Worm (Caenorhabditis elegans) whole organism, L1 larva: Measurements from ENCODE around the gene H39E23.3.

Source experiments
- C04F5.9 ChIP-seq: sonication (generic microtip); optimal IDR thresholded peaks from 2 replicates; lab custom pipeline; 2016; ENCODE audit warnings: missing genetic modification characterization, missing compliant biosample characterization
- C16A3.4 ChIP-seq: fragments of 150-350 bp; optimal IDR thresholded peaks from 2 replicates; lab custom pipeline; 2014; ENCODE audit warnings: missing biosample characterization, missing genetic modification characterization
- C34B4.2 ChIP-seq: sonication (generic microtip); optimal IDR thresholded peaks from 2 replicates; lab custom pipeline; 2017; ENCODE audit warnings: mild to moderate bottlenecking, missing genetic modification characterization, missing compliant biosample characterization
- F16B12.6 ChIP-seq: fragments of 150-350 bp; optimal IDR thresholded peaks from 2 replicates; lab custom pipeline; 2014; ENCODE audit warnings: missing biosample characterization, missing genetic modification characterization
- aly-2 ChIP-seq: fragments of 150-350 bp; optimal IDR thresholded peaks from 2 replicates; lab custom pipeline; 2014; ENCODE audit warnings: missing biosample characterization, missing genetic modification characterization
- ceh-8 ChIP-seq: fragments of 200-800 bp; sonication (Bioruptor generic); optimal IDR thresholded peaks from 2 replicates; lab custom pipeline; 2018; ENCODE audit warnings: mild to moderate bottlenecking, missing genetic modification characterization, moderate library complexity, missing compliant biosample characterization
- ceh-82 ChIP-seq, 3 experiments: fragments of 150-350 bp in 1 of 3; sonication (generic microtip) in 2 of 3; optimal IDR thresholded peaks; 2 replicates each; lab custom pipeline; 2014 to 2017; ENCODE audit warnings: missing biosample characterization in 3 of 3, missing genetic modification characterization in 3 of 3
- ceh-90 ChIP-seq: sonication (generic microtip); optimal IDR thresholded peaks from 2 replicates; lab custom pipeline; 2016; ENCODE audit warnings: missing genetic modification characterization, missing compliant biosample characterization
- ces-1 ChIP-seq: fragments of 150-350 bp; optimal IDR thresholded peaks from 2 replicates; lab custom pipeline; 2014; ENCODE audit warnings: missing biosample characterization, missing genetic modification reagents, missing genetic modification characterization
- dsc-1 ChIP-seq: sonication (generic microtip); optimal IDR thresholded peaks from 2 replicates; lab custom pipeline; 2016; ENCODE audit warnings: mild to moderate bottlenecking, missing genetic modification characterization, missing compliant biosample characterization
- elt-2 ChIP-seq: sonication (generic microtip); optimal IDR thresholded peaks from 2 replicates; lab custom pipeline; 2016; ENCODE audit warnings: missing genetic modification characterization, mild to moderate bottlenecking, inconsistent platforms, missing compliant biosample characterization, missing genetic modification reagents
- elt-3 ChIP-seq, 6 experiments: fragments of 150-350 bp in 1 of 6; sonication (generic microtip); optimal IDR thresholded peaks; 2 replicates each; lab custom pipeline; 2017 to 2018; ENCODE audit warnings: missing biosample characterization in 6 of 6, missing genetic modification characterization in 6 of 6, inconsistent platforms in 1 of 6
- ets-5 ChIP-seq: fragments of 200-800 bp; sonication (Bioruptor generic); IDR thresholded peaks from 2 replicates; pipeline ENCODE4 v1.3.6; 2022; ENCODE audit warnings: missing genetic modification characterization, missing compliant biosample characterization
- fos-1 ChIP-seq: fragments of 150-350 bp; optimal IDR thresholded peaks from 2 replicates; lab custom pipeline; 2014; ENCODE audit warnings: missing biosample characterization, missing genetic modification characterization
- irx-1 ChIP-seq: sonication (generic microtip); optimal IDR thresholded peaks from 2 replicates; lab custom pipeline; 2016; ENCODE audit warnings: missing genetic modification characterization, missing compliant biosample characterization
- jun-1 ChIP-seq: fragments of 150-350 bp; optimal IDR thresholded peaks from 2 replicates; lab custom pipeline; 2014; ENCODE audit warnings: missing biosample characterization, missing genetic modification reagents, missing genetic modification characterization
- lin-13 ChIP-seq: fragments of 150-350 bp; optimal IDR thresholded peaks from 2 replicates; lab custom pipeline; 2014; ENCODE audit warnings: missing biosample characterization, missing genetic modification reagents, missing genetic modification characterization
- lin-14 ChIP-seq: fragments of 200-800 bp; sonication (Bioruptor generic); optimal IDR thresholded peaks from 2 replicates; lab custom pipeline; 2018; ENCODE audit warnings: mild to moderate bottlenecking, missing genetic modification characterization, moderate library complexity, missing compliant biosample characterization
- lsy-2 ChIP-seq, 2 experiments: fragments of 150-350 bp; optimal IDR thresholded peaks; 2 replicates each; lab custom pipeline; 2014; ENCODE audit warnings: missing biosample characterization in 2 of 2, missing genetic modification characterization in 2 of 2
- mdl-1 ChIP-seq, 2 experiments: fragments of 150-350 bp; optimal IDR thresholded peaks; 2 replicates each; lab custom pipeline; 2014 to 2017; ENCODE audit warnings: missing biosample characterization in 2 of 2, missing genetic modification characterization in 2 of 2, inconsistent platforms in 1 of 2
- mef-2 ChIP-seq: fragments of 150-350 bp; optimal IDR thresholded peaks from 2 replicates; lab custom pipeline; 2014; ENCODE audit warnings: missing biosample characterization, missing genetic modification characterization
- nhr-11 ChIP-seq: fragments of 150-350 bp; optimal IDR thresholded peaks from 2 replicates; lab custom pipeline; 2014; ENCODE audit warnings: missing biosample characterization, missing genetic modification characterization
- nhr-12 ChIP-seq: sonication (generic microtip); optimal IDR thresholded peaks from 2 replicates; lab custom pipeline; 2017; ENCODE audit warnings: missing biosample characterization, missing genetic modification characterization
- nhr-19 ChIP-seq: fragments of 200-800 bp; sonication (Bioruptor generic); conservative IDR thresholded peaks from 2 replicates; pipeline ENCODE4 v1.3.6; 2022; ENCODE audit warnings: missing genetic modification characterization, missing compliant biosample characterization
- nhr-237 ChIP-seq: fragments of 150-350 bp; optimal IDR thresholded peaks from 2 replicates; lab custom pipeline; 2014; ENCODE audit warnings: missing biosample characterization, missing genetic modification characterization
- nhr-76 ChIP-seq: sonication (generic microtip); optimal IDR thresholded peaks from 2 replicates; lab custom pipeline; 2017; ENCODE audit warnings: missing biosample characterization, missing genetic modification characterization
- nhr-84 ChIP-seq: sonication (generic microtip); optimal IDR thresholded peaks from 2 replicates; lab custom pipeline; 2017; ENCODE audit warnings: missing biosample characterization, missing genetic modification characterization
- nhr-85 ChIP-seq: sonication (generic microtip); peaks from one replicate; lab custom pipeline; 2016; ENCODE audit warnings: missing genetic modification characterization, inconsistent platforms, missing compliant biosample characterization
- pag-3 ChIP-seq: sonication (generic microtip); optimal IDR thresholded peaks from 2 replicates; lab custom pipeline; 2017; ENCODE audit warnings: missing genetic modification characterization, mild to moderate bottlenecking, missing compliant biosample characterization, antibody characterized with exemption, borderline replicate concordance; ENCODE audit not compliant: insufficient read depth
- pax-3 ChIP-seq: fragments of 200-800 bp; sonication (Bioruptor generic); optimal IDR thresholded peaks from 2 replicates; lab custom pipeline; 2018; ENCODE audit warnings: mild to moderate bottlenecking, missing genetic modification characterization, moderate library complexity, missing compliant biosample characterization
- pqm-1 ChIP-seq: sonication (generic microtip); optimal IDR thresholded peaks from 3 replicates; lab custom pipeline; 2017; ENCODE audit warnings: missing biosample characterization, missing genetic modification characterization
- skn-1 ChIP-seq: fragments of 150-350 bp; optimal IDR thresholded peaks from 2 replicates; lab custom pipeline; 2014; ENCODE audit warnings: missing biosample characterization, missing genetic modification characterization
- snpc-4 ChIP-seq: fragments of 150-350 bp; optimal IDR thresholded peaks from 2 replicates; lab custom pipeline; 2014; ENCODE audit warnings: missing biosample characterization, missing genetic modification characterization
- sptf-1 ChIP-seq: fragments of 150-350 bp; optimal IDR thresholded peaks from 2 replicates; lab custom pipeline; 2014; ENCODE audit warnings: missing biosample characterization, missing genetic modification characterization
- sup-37 ChIP-seq: fragments of 200-800 bp; sonication (Bioruptor generic); optimal IDR thresholded peaks from 2 replicates; lab custom pipeline; 2018; ENCODE audit warnings: mild to moderate bottlenecking, missing genetic modification characterization, missing compliant biosample characterization
- swsn-7 ChIP-seq: sonication (generic microtip); optimal IDR thresholded peaks from 2 replicates; lab custom pipeline; 2016; ENCODE audit warnings: missing genetic modification characterization, missing compliant biosample characterization
- tbx-2 ChIP-seq: sonication (generic microtip); optimal IDR thresholded peaks from 2 replicates; lab custom pipeline; 2016; ENCODE audit warnings: missing genetic modification characterization, missing compliant biosample characterization
- unc-62 ChIP-seq: fragments of 150-350 bp; optimal IDR thresholded peaks from 2 replicates; lab custom pipeline; 2014; ENCODE audit warnings: missing biosample characterization, missing genetic modification reagents, missing genetic modification characterization
- unc-86 ChIP-seq: sonication (generic microtip); optimal IDR thresholded peaks from 2 replicates; lab custom pipeline; 2016; ENCODE audit warnings: missing genetic modification characterization, missing compliant biosample characterization
- unc-98 ChIP-seq: fragments of 200-800 bp; sonication (Bioruptor generic); IDR thresholded peaks from 2 replicates; pipeline ENCODE4 v1.3.6; 2022; ENCODE audit warnings: missing genetic modification characterization, missing compliant biosample characterization
- vab-15 ChIP-seq: sonication (generic microtip); optimal IDR thresholded peaks from 2 replicates; lab custom pipeline; 2017; ENCODE audit warnings: missing genotype, mild to moderate bottlenecking, missing genetic modification characterization, missing compliant biosample characterization
- ztf-4 ChIP-seq: fragments of 150-350 bp; optimal IDR thresholded peaks from 2 replicates; lab custom pipeline; 2014; ENCODE audit warnings: missing biosample characterization, missing genetic modification characterization

Gene H39E23.3

DNA sequence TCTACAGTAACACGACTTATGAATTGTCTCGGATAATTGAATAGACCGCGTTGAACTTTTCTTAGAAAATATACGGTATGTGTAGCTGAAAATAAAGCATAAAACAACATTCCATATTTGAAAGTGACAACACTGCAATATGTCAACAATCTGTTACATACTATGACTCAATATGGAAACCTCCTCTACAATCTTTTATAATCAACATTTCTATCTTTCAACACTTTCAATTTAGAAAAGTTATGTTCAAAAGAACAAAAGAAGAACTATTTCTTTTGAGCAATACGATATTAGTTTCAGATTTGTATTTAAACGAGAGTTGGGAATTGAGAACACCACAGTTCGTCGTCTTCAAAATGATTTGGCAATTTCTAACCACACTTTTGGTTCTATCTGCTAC is 25.2 kb upstream of the H39E23.3 start, which contains the start of gene D1086.10:
TSS of gene D1086.10 (plus strand) at position 301 of the 400 bp plus-strand sequence.
- no peak for TF ChIP-seq swsn-7 (tag; lab: Kevin White, UChicago)
- no peak for TF ChIP-seq skn-1 (tag; lab: Kevin White, UChicago)
- TF ChIP-seq unc-98 (GFP tag; lab: Robert Waterston, UW): no peak
- no peak for TF ChIP-seq ceh-90
- TF ChIP-seq pqm-1 (tag; lab: Kevin White, UChicago): no peak
- TF ChIP-seq C04F5.9 (tag; lab: Kevin White, UChicago): no peak
- TF ChIP-seq dsc-1 (tag; lab: Kevin White, UChicago): no peak
- no peak for TF ChIP-seq nhr-19 (GFP tag; lab: Robert Waterston, UW)
- no peak for TF ChIP-seq ets-5 (GFP tag; lab: Robert Waterston, UW)
- TF ChIP-seq ztf-4 (tag; lab: Kevin White, UChicago): no peak
- TF ChIP-seq tbx-2 (tag; lab: Kevin White, UChicago): no peak
- no peak for TF ChIP-seq lin-13 (GFP tag; lab: Kevin White, UChicago)
- TF ChIP-seq C16A3.4 (tag; lab: Kevin White, UChicago): no peak
- TF ChIP-seq nhr-11: no peak
- no peak for TF ChIP-seq mef-2 (tag; lab: Kevin White, UChicago)
- TF ChIP-seq unc-86: no peak
- no peak for TF ChIP-seq F16B12.6 (tag; lab: Kevin White, UChicago)
- TF ChIP-seq, all 84 proteins: peak for 0

DNA sequence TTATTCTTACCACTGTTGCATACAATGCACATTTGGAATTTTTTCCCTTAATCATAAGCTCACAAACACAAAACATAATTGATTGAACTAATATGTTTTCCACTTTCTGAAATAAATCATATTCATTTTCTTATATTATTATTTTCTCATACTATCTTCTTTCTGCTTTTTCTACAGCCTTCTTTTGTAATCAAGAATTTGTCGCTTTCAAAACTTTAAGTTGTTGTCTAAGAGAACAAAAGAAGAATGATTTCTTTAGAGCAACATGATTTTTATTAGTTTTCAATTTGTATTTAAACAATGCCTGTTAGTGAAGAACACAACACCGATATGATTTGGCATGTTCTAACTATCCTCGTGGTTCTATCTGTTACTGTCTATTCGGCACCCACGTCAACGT is 23.6 kb upstream of the H39E23.3 start, which contains the start of gene D1086.7:
TSS of gene D1086.7 (plus strand) at position 301 of the 400 bp plus-strand sequence.
- TF ChIP-seq skn-1 (tag; lab: Kevin White, UChicago) (no peak), elt-2 (no peak), nhr-76 (tag; lab: Kevin White, UChicago) (no peak), jun-1 (tag; lab: Kevin White, UChicago) (no peak), pqm-1 (tag; lab: Kevin White, UChicago) (no peak), ceh-8 (GFP tag; lab: Kevin White, UChicago) (no peak), nhr-85 (tag; lab: Kevin White, UChicago) (no peak), lsy-2 (tag; optimal IDR thresholded peaks at IDR 0.05; lab: Kevin White, UChicago) (no peak), irx-1 (tag; lab: Kevin White, UChicago) (no peak), vab-15 (tag; lab: Kevin White, UChicago) (no peak), lin-14 (GFP tag; lab: Kevin White, UChicago) (no peak), unc-62 (GFP tag; lab: Kevin White, UChicago) (no peak), fos-1 (tag; lab: Kevin White, UChicago) (no peak), tbx-2 (tag; lab: Kevin White, UChicago) (no peak), C34B4.2 (tag; lab: Kevin White, UChicago) (no peak), aly-2 (tag; lab: Kevin White, UChicago) (no peak), nhr-12 (tag; lab: Kevin White, UChicago) (no peak)
- TF ChIP-seq, all 84 proteins: peak for 0

DNA sequence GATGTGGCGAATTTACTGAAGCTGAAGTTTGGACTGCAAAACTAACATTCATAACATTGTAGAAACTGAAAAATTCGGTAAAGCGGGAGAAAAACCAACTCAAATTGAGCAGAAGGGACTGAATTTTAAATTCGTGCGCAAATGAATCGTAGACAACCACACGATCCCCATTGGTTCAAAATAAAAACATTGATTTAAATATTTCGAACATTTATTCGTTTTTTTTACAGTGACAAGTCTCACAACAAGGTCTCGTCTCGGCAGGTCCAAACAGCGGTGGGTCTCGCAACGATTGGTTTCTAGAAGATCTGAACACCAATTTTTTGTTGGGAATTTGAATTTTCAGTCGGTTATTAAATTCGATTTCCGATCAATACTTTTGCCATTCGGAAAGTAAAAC is 22.0 kb upstream of the H39E23.3 start, which contains the start of gene D1086.18:
TSS of gene D1086.18 (plus strand) at position 301 of the 400 bp plus-strand sequence.
- TF ChIP-seq dsc-1 (tag; lab: Kevin White, UChicago): no peak
- TF ChIP-seq nhr-237 (tag; lab: Kevin White, UChicago): no peak
- no peak for TF ChIP-seq mdl-1 (tag; optimal IDR thresholded peaks at IDR 0.05; lab: Kevin White, UChicago)
- TF ChIP-seq pag-3 (tag; lab: Kevin White, UChicago): no peak

DNA sequence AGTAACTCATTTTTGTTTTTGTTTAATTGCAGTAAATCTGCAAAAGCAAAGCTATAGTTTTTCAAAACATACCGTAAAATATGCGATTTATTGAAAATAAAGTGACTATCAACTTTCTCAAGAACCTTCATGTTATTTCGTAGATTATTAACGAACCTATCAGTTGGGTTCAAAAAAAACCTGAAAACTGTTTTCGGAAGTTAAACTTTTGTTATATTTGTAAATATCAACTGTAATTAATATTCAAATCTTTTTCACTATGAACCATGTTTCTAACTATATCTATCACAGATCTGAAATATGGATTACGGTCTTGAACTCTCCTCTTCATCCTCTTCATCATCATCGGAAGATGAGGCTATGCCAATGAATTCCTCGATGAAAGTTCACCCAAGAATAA is 19.6 kb upstream of the H39E23.3 start, which contains the start of gene D1086.19:
TSS of gene D1086.19 (plus strand) at position 301 of the 400 bp plus-strand sequence.
- TF ChIP-seq nhr-76 (tag; lab: Kevin White, UChicago) (no peak), ces-1 (GFP tag; lab: Kevin White, UChicago) (no peak), ceh-82 (tag; optimal IDR thresholded peaks at IDR 0.05; lab: Kevin White, UChicago) (no peak), ceh-8 (GFP tag; lab: Kevin White, UChicago) (no peak), sup-37 (no peak), snpc-4 (tag; lab: Kevin White, UChicago) (no peak), unc-98 (GFP tag; lab: Robert Waterston, UW) (no peak), sptf-1 (tag; lab: Kevin White, UChicago) (no peak), lin-13 (GFP tag; lab: Kevin White, UChicago) (no peak), elt-3 (tag; optimal IDR thresholded peaks at IDR 0.05; lab: Kevin White, UChicago) (no peak), pqm-1 (tag; lab: Kevin White, UChicago) (no peak), nhr-84 (no peak), pax-3 (no peak), unc-62 (GFP tag; lab: Kevin White, UChicago) (no peak), C34B4.2 (tag; lab: Kevin White, UChicago) (no peak)
